Worm (Caenorhabditis elegans) whole organism, L4/young adult: ENCODE measurements around the gene dcaf-13.

Source experiments
- W03F9.2 ChIP-seq: fragments of 150-350 bp; optimal IDR thresholded peaks from 2 replicates; lab custom pipeline; 2014; ENCODE audit warnings: missing biosample characterization, missing genetic modification characterization
- dao-5 ChIP-seq: sonication (generic microtip); optimal IDR thresholded peaks from 2 replicates; lab custom pipeline; 2016; ENCODE audit warnings: missing genotype, missing genetic modification characterization, moderate library complexity, missing compliant biosample characterization
- him-1 ChIP-seq: sonication (generic microtip); optimal IDR thresholded peaks from 2 replicates; lab custom pipeline; 2016; ENCODE audit warnings: missing genotype, missing genetic modification reagents, missing genetic modification characterization, missing compliant biosample characterization

Gene dcaf-13

DNA sequence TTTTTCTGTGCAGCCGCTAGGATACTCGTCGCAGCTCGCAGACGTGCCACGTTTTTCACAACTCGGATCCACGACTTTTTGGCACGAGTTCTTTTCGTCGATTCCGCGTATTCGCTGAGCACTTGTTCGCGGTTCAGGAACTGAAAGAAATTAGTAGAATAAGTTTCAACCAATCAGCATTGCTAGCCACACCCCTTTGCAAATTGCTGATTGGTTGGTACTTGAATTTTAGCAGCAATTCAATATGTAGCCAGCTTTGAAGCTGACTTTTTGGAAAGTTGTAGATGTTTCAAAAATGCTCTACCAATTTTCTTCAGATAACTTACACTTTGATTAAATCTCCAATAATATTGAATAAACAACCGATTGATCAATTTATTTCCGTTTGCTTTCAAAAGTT lies 16.6 kb upstream of the dcaf-13 start:
- TF ChIP-seq him-1 (tag; lab: Kevin White, UChicago) (no peak), dao-5 (tag; lab: Kevin White, UChicago) (no peak), W03F9.2 (tag; lab: Kevin White, UChicago) (no peak)

- TF ChIP-seq him-1 (tag; lab: Kevin White, UChicago) (no peak), W03F9.2 (tag; lab: Kevin White, UChicago) (no peak), dao-5 (tag; lab: Kevin White, UChicago) (no peak)
Observed at ce11 chrII:4438601-4439000, 13.9 kb upstream of the dcaf-13 start, which contains the start of gene nhr-16. Gene nhr-16 (plus strand): TSS chrII:4438805.

DNA sequence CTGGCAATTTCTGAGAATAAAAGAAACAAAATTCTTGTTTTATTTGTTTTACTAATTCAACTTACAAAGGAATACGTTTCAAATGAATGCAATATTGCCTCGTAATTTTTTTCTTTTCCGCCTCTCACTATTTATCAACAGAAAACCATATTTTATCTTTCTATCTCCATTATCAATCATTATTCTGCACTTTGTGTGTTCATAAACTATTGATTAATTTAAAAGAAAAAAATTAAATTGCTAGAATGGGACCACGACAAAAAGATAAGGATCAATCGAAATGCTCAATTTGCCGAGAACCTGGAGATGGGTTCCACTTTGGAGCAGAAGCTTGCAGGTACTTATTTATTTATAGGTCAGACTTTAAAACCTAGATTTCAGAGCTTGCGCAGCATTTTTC lies 10.4 kb upstream of the dcaf-13 start, which contains the start of gene nhr-273:
TSS of gene nhr-273 (plus strand) at position 167 of the 400 bp plus-strand sequence.
- TF ChIP-seq dao-5 (tag; lab: Kevin White, UChicago) = no peak
- TF ChIP-seq him-1 (tag; lab: Kevin White, UChicago) = no peak
- no peak for TF ChIP-seq W03F9.2 (tag; lab: Kevin White, UChicago)

DNA sequence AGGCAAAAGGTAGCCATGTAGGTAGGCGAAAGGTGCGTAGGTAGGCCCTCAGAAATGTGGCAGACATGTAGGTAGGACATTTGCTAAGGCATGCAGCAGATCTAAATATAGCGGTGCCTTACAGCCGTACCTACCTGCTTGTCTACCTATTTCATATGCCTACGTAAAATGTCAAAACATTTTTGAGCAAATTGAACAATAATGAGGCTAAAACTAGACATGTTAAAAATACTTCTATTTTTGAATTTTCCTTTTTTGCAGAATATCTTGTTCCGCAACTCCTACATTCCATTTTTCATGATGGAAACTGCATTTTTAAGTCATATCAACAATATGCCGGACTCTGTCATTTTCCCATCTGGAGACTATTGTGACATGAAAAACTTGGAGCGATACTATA lies 9.6 kb upstream of the dcaf-13 start:
- TF ChIP-seq W03F9.2 (tag; lab: Kevin White, UChicago) = no peak
- no peak for TF ChIP-seq him-1 (tag; lab: Kevin White, UChicago)
- no peak for TF ChIP-seq dao-5 (tag; lab: Kevin White, UChicago)

DNA sequence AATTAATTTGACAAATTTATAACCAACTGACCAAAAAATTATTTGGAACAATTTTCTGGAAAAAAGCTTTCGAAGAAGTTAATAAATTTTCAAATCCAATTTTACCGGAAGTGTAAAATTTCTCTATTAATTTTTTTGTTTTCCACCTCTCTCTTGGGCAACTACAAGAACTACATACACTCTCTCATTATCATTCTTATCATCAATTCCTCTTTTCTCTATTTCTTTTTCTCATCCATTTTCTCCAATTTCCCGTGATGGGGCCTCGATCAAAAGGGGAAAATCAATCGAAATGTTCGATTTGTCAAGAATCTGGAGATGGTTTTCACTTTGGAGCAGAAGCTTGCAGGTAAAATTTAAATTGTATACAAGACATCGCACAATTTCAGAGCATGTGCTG lies 8.4 kb upstream of the dcaf-13 start, which contains the start of gene nhr-109:
TSS of gene nhr-109 (plus strand) at position 222 of the 400 bp plus-strand sequence.
- TF ChIP-seq dao-5 (tag; lab: Kevin White, UChicago) (no peak), him-1 (tag; lab: Kevin White, UChicago) (no peak)

ce11 chrII:4428121-4428520 lies 3.4 kb upstream of the dcaf-13 start:
- TF ChIP-seq him-1 (tag; lab: Kevin White, UChicago) (no peak), dao-5 (tag; lab: Kevin White, UChicago) (no peak), W03F9.2 (tag; lab: Kevin White, UChicago) (no peak)

DNA sequence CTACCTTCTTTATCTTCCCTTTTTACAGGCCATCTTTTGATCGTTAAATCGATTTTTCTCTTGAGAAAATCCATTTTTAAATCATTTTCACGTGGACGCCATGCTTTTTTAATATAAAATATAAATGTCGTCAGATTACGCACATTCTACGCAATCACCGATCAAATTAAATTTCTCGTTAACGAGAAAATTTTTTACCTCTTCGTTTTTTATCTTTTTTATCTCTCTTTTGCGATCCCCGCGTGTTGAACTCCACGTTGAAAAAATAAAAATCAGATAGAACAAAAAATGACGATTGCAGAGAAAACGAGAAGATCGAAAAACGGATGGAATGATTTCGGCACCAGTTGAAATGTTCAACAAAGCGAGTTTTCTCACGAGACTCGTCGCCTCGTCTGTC lies 4.7 kb downstream of the dcaf-13 start, which contains the start of gene bpnt-1:
TSS of gene bpnt-1 (plus strand) at position 301 of the 400 bp plus-strand sequence.
- no peak for TF ChIP-seq dao-5 (tag; lab: Kevin White, UChicago)
- no peak for TF ChIP-seq W03F9.2 (tag; lab: Kevin White, UChicago)
- TF ChIP-seq him-1 (tag; lab: Kevin White, UChicago) = no peak

DNA sequence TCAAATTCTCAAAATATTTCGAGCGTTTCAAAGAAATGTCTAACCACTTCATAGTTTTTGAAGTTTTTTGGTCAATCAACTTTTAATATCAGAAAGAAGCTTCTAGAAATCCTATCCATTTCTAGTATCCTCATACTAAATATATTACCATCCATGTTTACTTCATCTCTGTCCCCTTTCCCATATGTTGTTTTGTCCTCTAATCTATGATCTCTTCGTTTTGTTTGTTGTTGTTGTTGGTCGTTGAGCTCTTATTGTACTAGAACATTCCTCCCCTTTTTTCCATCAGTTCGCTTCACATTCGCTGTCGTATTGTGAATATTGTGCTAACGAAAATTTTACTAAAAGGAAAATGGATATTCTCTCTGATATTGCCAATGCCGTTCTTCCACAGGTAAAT lies 7.4 kb downstream of the dcaf-13 start, which contains the start of gene sod-5:
TSS of gene sod-5 (plus strand) at position 301 of the 400 bp plus-strand sequence.
- no peak for TF ChIP-seq dao-5 (tag; lab: Kevin White, UChicago)
- no peak for TF ChIP-seq him-1 (tag; lab: Kevin White, UChicago)
- no peak for TF ChIP-seq W03F9.2 (tag; lab: Kevin White, UChicago)

DNA sequence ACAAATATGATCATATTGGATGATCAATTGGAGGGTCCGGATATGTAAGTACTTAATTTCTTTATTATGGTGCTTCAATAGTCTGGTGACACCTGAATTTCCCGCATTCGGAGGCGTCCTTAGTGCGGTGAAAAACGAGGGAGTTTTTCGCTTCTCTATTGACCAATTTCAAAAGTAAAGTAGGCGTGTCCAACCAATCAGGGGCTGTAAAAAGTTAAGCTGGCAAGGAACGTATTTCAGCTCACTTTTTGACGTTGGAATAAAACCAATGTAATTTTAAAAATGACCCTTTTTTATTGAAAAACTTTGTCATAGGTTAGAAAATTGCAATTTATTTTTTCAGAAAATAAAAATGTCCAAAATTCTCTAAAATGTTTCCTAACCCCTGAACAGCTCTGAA lies 15.1 kb downstream of the dcaf-13 start:
- TF ChIP-seq W03F9.2 (tag; lab: Kevin White, UChicago) (no peak), dao-5 (tag; lab: Kevin White, UChicago) (no peak), him-1 (tag; lab: Kevin White, UChicago) (no peak)

ce11 chrII:4405358-4405757 lies 19.3 kb downstream of the dcaf-13 start, which contains the start of gene ZK430.5:
Gene ZK430.5 (plus strand): TSS chrII:4405658.
- TF ChIP-seq W03F9.2 (tag; lab: Kevin White, UChicago) (no peak), him-1 (tag; lab: Kevin White, UChicago) (no peak)

- TF ChIP-seq him-1 (tag; lab: Kevin White, UChicago) (no peak), W03F9.2 (tag; lab: Kevin White, UChicago) (no peak), dao-5 (tag; lab: Kevin White, UChicago) (no peak)
Observed at ce11 chrII:4394438-4394837, 30.3 kb downstream of the dcaf-13 start.

DNA sequence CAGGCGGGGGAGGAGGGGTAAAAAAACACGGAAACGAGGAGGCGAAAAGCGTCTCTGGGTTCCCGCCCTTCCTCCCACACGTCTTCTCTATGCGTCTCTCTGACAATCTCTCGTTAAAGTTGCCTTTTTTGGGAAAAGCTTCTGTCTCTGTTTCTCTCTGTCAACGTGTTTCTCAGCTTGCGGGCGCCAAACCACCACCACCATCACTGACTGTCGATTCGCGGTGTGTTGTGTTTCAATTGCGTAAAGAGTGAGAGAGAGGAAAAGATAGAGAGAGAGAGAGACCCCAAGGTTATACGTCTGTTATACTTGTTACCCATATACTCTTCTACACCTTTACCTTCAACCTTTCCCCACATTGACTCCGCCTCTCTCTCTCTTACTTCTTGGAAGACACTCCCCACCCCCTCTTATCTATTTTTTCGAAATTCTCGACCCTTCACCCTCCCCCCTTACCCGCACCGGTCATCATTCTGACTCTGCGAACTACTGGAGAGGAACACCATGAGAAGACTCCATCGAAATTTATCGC lies 32.1 kb downstream of the dcaf-13 start, which contains the start of gene mlt-7:
TSS of gene mlt-7 (plus strand) at position 482 of the 532 bp plus-strand sequence.
- no peak for TF ChIP-seq him-1 (tag; lab: Kevin White, UChicago)
- no peak for TF ChIP-seq W03F9.2 (tag; lab: Kevin White, UChicago)
- TF ChIP-seq dao-5 (tag; lab: Kevin White, UChicago) = no peak

DNA sequence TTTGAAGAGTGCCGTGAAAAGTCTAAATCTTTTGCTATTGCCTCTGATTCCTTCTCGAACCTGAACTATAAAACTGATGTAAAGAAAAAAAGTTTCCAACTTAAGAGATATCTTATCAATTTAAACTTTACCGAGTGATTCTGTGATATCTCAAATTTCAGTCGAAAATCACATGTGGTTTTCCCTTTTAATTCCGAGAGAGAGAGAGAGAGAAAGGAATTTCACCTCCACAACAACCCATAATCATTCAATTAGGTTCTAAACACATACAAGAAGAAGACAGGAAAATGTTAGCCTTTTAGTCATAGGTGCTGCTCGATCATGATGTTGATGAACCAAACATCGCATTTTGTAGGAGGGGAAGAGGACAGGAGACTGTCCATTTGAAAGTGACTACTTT lies 33.6 kb downstream of the dcaf-13 start:
- TF ChIP-seq dao-5 (tag; lab: Kevin White, UChicago) (no peak), W03F9.2 (tag; lab: Kevin White, UChicago) (no peak), him-1 (tag; lab: Kevin White, UChicago) (no peak)

DNA sequence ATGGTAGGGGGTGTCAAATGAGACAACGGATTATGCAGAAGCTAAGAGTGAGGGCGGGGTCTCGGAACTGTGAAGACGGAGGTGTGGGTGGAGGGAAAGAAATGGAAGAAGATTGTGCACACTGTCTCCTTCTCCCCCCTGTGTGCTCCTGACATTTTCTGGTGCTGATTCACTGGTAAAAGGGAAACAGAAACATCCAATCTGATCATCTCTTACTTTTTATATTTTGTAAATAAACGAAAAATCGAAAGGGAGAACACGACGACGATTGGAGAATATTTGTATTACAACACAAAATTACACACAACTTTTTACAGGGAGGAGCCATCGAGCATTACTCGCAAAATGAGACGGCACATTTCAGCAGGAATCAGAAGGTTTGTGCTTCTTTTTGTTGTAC lies 41.4 kb downstream of the dcaf-13 start, which contains the start of gene fkh-6:
TSS of gene fkh-6 (minus strand) at position 101 of the 400 bp plus-strand sequence.
- no peak for TF ChIP-seq W03F9.2 (tag; lab: Kevin White, UChicago)
- no peak for TF ChIP-seq him-1 (tag; lab: Kevin White, UChicago)
- TF ChIP-seq dao-5 (tag; lab: Kevin White, UChicago) = no peak
